Fruit fly (Drosophila melanogaster) ovary, adult (tissue): Measurements from ENCODE around the gene Ythdf.

Source experiments
- CG17801 ChIP-seq: fragments of 200-800 bp; optimal IDR thresholded peaks from 2 replicates; lab custom pipeline; 2019; ENCODE audit warnings: missing biosample characterization, mild to moderate bottlenecking, missing genetic modification characterization, moderate library complexity; ENCODE audit not compliant: partially characterized antibody

Ythdf gene

dm6 chr3R:25004763-25005162 lies 34.3 kb downstream of the Ythdf start:
- no peak for TF ChIP-seq CG17801

dm6 chr3R:25004064-25004463 lies 35.0 kb downstream of the Ythdf start:
- TF ChIP-seq CG17801, result no peak

- no peak for TF ChIP-seq CG17801
Observed at dm6 chr3R:25002257-25002656, 36.8 kb downstream of the Ythdf start.

dm6 chr3R:24999575-24999974 lies 39.5 kb downstream of the Ythdf start:
- no peak for TF ChIP-seq CG17801

dm6 chr3R:24997287-24997686 lies 41.8 kb downstream of the Ythdf start:
- TF ChIP-seq CG17801, result no peak

- no peak for TF ChIP-seq CG17801
Observed at dm6 chr3R:24996502-24996901, 42.5 kb downstream of the Ythdf start.

dm6 chr3R:24985029-24985685 lies 53.9 kb downstream of the Ythdf start:
- no peak for TF ChIP-seq CG17801
